Worm (Caenorhabditis elegans) whole organism, L4 larva: ENCODE results near the gene fbxa-196.

Experiments
- F10B5.3 ChIP-seq: sonication (generic microtip); optimal IDR thresholded peaks from 2 replicates; lab custom pipeline; 2016; ENCODE audit warnings: mild to moderate bottlenecking, missing genetic modification characterization, missing compliant biosample characterization
- T20F7.1 ChIP-seq: fragments of 200-800 bp; sonication (Bioruptor generic); optimal IDR thresholded peaks from 2 replicates; lab custom pipeline; 2018; ENCODE audit warnings: mild to moderate bottlenecking, missing genetic modification characterization, missing compliant biosample characterization
- Y48G9A.11 ChIP-seq: fragments of 200-800 bp; sonication (Bioruptor generic); IDR thresholded peaks from 2 replicates; pipeline ENCODE4 v1.3.6; 2022; ENCODE audit warnings: missing genetic modification reagents, missing genetic modification characterization, missing compliant biosample characterization
- Y75B8A.6 ChIP-seq: fragments of 200-800 bp; sonication (Bioruptor generic); IDR thresholded peaks from 2 replicates; pipeline ENCODE4 v1.3.6; 2022; ENCODE audit warnings: missing genetic modification reagents, missing genetic modification characterization, missing compliant biosample characterization
- ZK337.2 ChIP-seq: fragments of 200-800 bp; sonication (Bioruptor generic); IDR thresholded peaks from 2 replicates; pipeline ENCODE4 v1.3.6; 2022; ENCODE audit warnings: missing genetic modification reagents, missing genetic modification characterization, missing compliant biosample characterization
- ZK546.5 ChIP-seq, 2 experiments: sonication (generic microtip); optimal IDR thresholded peaks; 2 replicates each; lab custom pipeline; 2017; ENCODE audit warnings: missing biosample characterization in 2 of 2, missing genetic modification characterization in 2 of 2
- aha-1 ChIP-seq: fragments of 150-350 bp; peaks from one replicate; lab custom pipeline; 2014; ENCODE audit warnings: missing biosample characterization, missing genetic modification characterization
- aly-2 ChIP-seq: sonication (generic microtip); optimal IDR thresholded peaks from 2 replicates; lab custom pipeline; 2018; ENCODE audit warnings: missing biosample characterization, missing genetic modification characterization
- arid-1 ChIP-seq: fragments of 200-800 bp; sonication (Bioruptor generic); conservative IDR thresholded peaks from 2 replicates; pipeline ENCODE4 v1.3.6; 2022; ENCODE audit warnings: missing genetic modification reagents, missing genetic modification characterization, missing compliant biosample characterization
- ceh-20 ChIP-seq: fragments of 200-800 bp; sonication (Bioruptor generic); IDR thresholded peaks from 2 replicates; pipeline ENCODE4 v1.3.6; 2022; ENCODE audit warnings: missing genetic modification reagents, missing genetic modification characterization, missing compliant biosample characterization
- ceh-62 ChIP-seq: sonication (generic microtip); optimal IDR thresholded peaks from 2 replicates; lab custom pipeline; 2017; ENCODE audit warnings: missing biosample characterization, missing genetic modification characterization
- cey-2 ChIP-seq: sonication (generic microtip); optimal IDR thresholded peaks from 3 replicates; lab custom pipeline; 2017; ENCODE audit warnings: missing genetic modification characterization, mild to moderate bottlenecking, missing compliant biosample characterization, antibody characterized with exemption, borderline replicate concordance; ENCODE audit not compliant: insufficient read depth
- daf-16 ChIP-seq, 3 experiments: sonication (generic microtip); optimal IDR thresholded peaks; 2 replicates each; lab custom pipeline; 2016 to 2017; ENCODE audit warnings: missing genetic modification characterization in 3 of 3, missing genetic modification reagents in 3 of 3, mild to moderate bottlenecking in 2 of 3, missing compliant biosample characterization in 2 of 3, missing biosample characterization in 1 of 3, moderate library complexity in 1 of 3
- daf-19 ChIP-seq: fragments of 200-800 bp; sonication (Bioruptor generic); conservative IDR thresholded peaks from 2 replicates; pipeline ENCODE4 v1.3.6; 2022; ENCODE audit warnings: missing genetic modification characterization, missing compliant biosample characterization
- dmd-6 ChIP-seq: fragments of 200-800 bp; sonication (Bioruptor generic); IDR thresholded peaks from 2 replicates; pipeline ENCODE4 v1.3.6; 2022; ENCODE audit warnings: missing genetic modification reagents, missing genetic modification characterization, missing compliant biosample characterization
- dmd-8 ChIP-seq: fragments of 200-800 bp; sonication (Bioruptor generic); IDR thresholded peaks from 2 replicates; pipeline ENCODE4 v1.3.6; 2022; ENCODE audit warnings: missing genetic modification characterization, missing compliant biosample characterization
- duxl-1 ChIP-seq: sonication (generic microtip); optimal IDR thresholded peaks from 2 replicates; lab custom pipeline; 2016; ENCODE audit warnings: mild to moderate bottlenecking, missing genetic modification characterization, moderate library complexity, missing compliant biosample characterization; ENCODE audit not compliant: poor library complexity
- dve-1 ChIP-seq: sonication (generic microtip); optimal IDR thresholded peaks from 2 replicates; lab custom pipeline; 2017; ENCODE audit warnings: antibody characterized with exemption, mild to moderate bottlenecking, missing genetic modification characterization, missing compliant biosample characterization; ENCODE audit not compliant: insufficient read depth
- fos-1 ChIP-seq: fragments of 150-350 bp; optimal IDR thresholded peaks from 2 replicates; lab custom pipeline; 2014; ENCODE audit warnings: missing biosample characterization, missing genetic modification characterization
- hlh-11 ChIP-seq: fragments of 200-800 bp; sonication (Bioruptor generic); optimal IDR thresholded peaks from 2 replicates; lab custom pipeline; 2018; ENCODE audit warnings: mild to moderate bottlenecking, missing genetic modification characterization, missing compliant biosample characterization
- lim-7 ChIP-seq: fragments of 200-800 bp; sonication (Bioruptor generic); IDR thresholded peaks from 2 replicates; pipeline ENCODE4 v1.3.6; 2022; ENCODE audit warnings: missing genetic modification characterization, missing compliant biosample characterization
- lin-29 ChIP-seq: fragments of 200-800 bp; sonication (Bioruptor generic); IDR thresholded peaks from 2 replicates; pipeline ENCODE4 v1.3.6; 2022; ENCODE audit warnings: missing genetic modification reagents, missing genetic modification characterization, missing compliant biosample characterization
- lin-39 ChIP-seq: fragments of 150-350 bp; optimal IDR thresholded peaks from 2 replicates; lab custom pipeline; 2014; ENCODE audit warnings: missing biosample characterization, missing genetic modification reagents, missing genetic modification characterization
- lir-3 ChIP-seq: sonication (generic microtip); optimal IDR thresholded peaks from 2 replicates; lab custom pipeline; 2016; ENCODE audit warnings: mild to moderate bottlenecking, missing genetic modification characterization, missing compliant biosample characterization
- mdl-1 ChIP-seq, 2 experiments: fragments of 150-350 bp in 1 of 2; sonication (generic microtip) in 1 of 2; optimal IDR thresholded peaks; 2 replicates each; lab custom pipeline; 2014 to 2017; ENCODE audit warnings: missing biosample characterization in 2 of 2, missing genetic modification characterization in 2 of 2
- mep-1 ChIP-seq: fragments of 150-350 bp; sonication (generic microtip); optimal IDR thresholded peaks from 3 replicates; lab custom pipeline; 2014; ENCODE audit warnings: missing biosample characterization, missing genetic modification characterization
- mxl-2 ChIP-seq: fragments of 200-800 bp; sonication (Bioruptor generic); conservative IDR thresholded peaks from 2 replicates; pipeline ENCODE4 v1.3.6; 2022; ENCODE audit warnings: missing genetic modification reagents, missing genetic modification characterization, missing compliant biosample characterization
- mxl-3 ChIP-seq: fragments of 200-800 bp; sonication (Bioruptor generic); optimal IDR thresholded peaks from 2 replicates; lab custom pipeline; 2018; ENCODE audit warnings: mild to moderate bottlenecking, missing genetic modification characterization, missing compliant biosample characterization
- nhr-10 ChIP-seq: fragments of 150-350 bp; optimal IDR thresholded peaks from 2 replicates; lab custom pipeline; 2014; ENCODE audit warnings: missing biosample characterization, missing genetic modification characterization
- nhr-111 ChIP-seq: fragments of 200-800 bp; sonication (Bioruptor generic); optimal IDR thresholded peaks from 2 replicates; lab custom pipeline; 2018; ENCODE audit warnings: mild to moderate bottlenecking, missing genetic modification characterization, missing compliant biosample characterization
- nhr-42 ChIP-seq: fragments of 200-800 bp; sonication (Bioruptor generic); IDR thresholded peaks from 2 replicates; pipeline ENCODE4 v1.3.6; 2022; ENCODE audit warnings: missing genetic modification characterization, missing compliant biosample characterization
- nhr-77 ChIP-seq: fragments of 150-350 bp; optimal IDR thresholded peaks from 2 replicates; lab custom pipeline; 2014; ENCODE audit warnings: missing biosample characterization, missing genetic modification characterization
- php-3 ChIP-seq: fragments of 200-800 bp; sonication (Bioruptor generic); IDR thresholded peaks from 2 replicates; pipeline ENCODE4 v1.3.6; 2022; ENCODE audit warnings: missing genetic modification reagents, missing genetic modification characterization, missing compliant biosample characterization
- pqm-1 ChIP-seq: sonication (generic microtip); optimal IDR thresholded peaks from 2 replicates; lab custom pipeline; 2017; ENCODE audit warnings: missing biosample characterization, missing genetic modification characterization
- rbr-2 ChIP-seq: sonication (generic microtip); optimal IDR thresholded peaks from 2 replicates; lab custom pipeline; 2016; ENCODE audit warnings: missing genotype, missing genetic modification characterization, missing compliant biosample characterization
- sdz-12 ChIP-seq: fragments of 200-800 bp; sonication (Bioruptor generic); optimal IDR thresholded peaks from 2 replicates; lab custom pipeline; 2018; ENCODE audit warnings: mild to moderate bottlenecking, missing genetic modification characterization, missing compliant biosample characterization
- set-16 ChIP-seq: fragments of 200-800 bp; sonication (Bioruptor generic); IDR thresholded peaks from 2 replicates; pipeline ENCODE4 v1.3.6; 2022; ENCODE audit warnings: missing genetic modification reagents, missing genetic modification characterization, missing compliant biosample characterization
- snpc-1.2 ChIP-seq: fragments of 200-800 bp; sonication (Bioruptor generic); IDR thresholded peaks from 2 replicates; pipeline ENCODE4 v1.3.6; 2022; ENCODE audit warnings: missing genetic modification reagents, missing genetic modification characterization, missing compliant biosample characterization
- spr-3 ChIP-seq: fragments of 200-800 bp; sonication (Bioruptor generic); optimal IDR thresholded peaks from 2 replicates; lab custom pipeline; 2018; ENCODE audit warnings: mild to moderate bottlenecking, missing genetic modification characterization, missing compliant biosample characterization
- unc-62 ChIP-seq, 3 experiments: fragments of 150-350 bp in 1 of 3; sonication (generic microtip); optimal IDR thresholded peaks in 2 of 3; peaks in 1 of 3; 1 replicate in 1 of 3; 2 replicates in 2 of 3; lab custom pipeline; 2014 to 2017; ENCODE audit warnings: missing biosample characterization in 3 of 3, missing genetic modification characterization in 3 of 3, missing genetic modification reagents in 3 of 3, missing genotype in 1 of 3
- zag-1 ChIP-seq: fragments of 150-350 bp; optimal IDR thresholded peaks from 2 replicates; lab custom pipeline; 2014; ENCODE audit warnings: missing biosample characterization, missing genetic modification characterization
- zfp-2 ChIP-seq: sonication (generic microtip); optimal IDR thresholded peaks from 2 replicates; lab custom pipeline; 2016; ENCODE audit warnings: mild to moderate bottlenecking, missing genetic modification characterization, missing compliant biosample characterization
- zip-11 ChIP-seq: fragments of 200-800 bp; sonication (Bioruptor generic); IDR thresholded peaks from 2 replicates; pipeline ENCODE4 v1.3.6; 2022; ENCODE audit warnings: missing genetic modification characterization, missing compliant biosample characterization

Gene fbxa-196

ce11 chrV:6438601-6439000 is 9.9 kb upstream of the fbxa-196 start, which contains the start of gene T05H4.4:
T05H4.4 (plus strand) TSS chrV:6438901.
- TF ChIP-seq zip-11 (GFP tag; lab: Robert Waterston, UW): no peak
- TF ChIP-seq zfp-2: no peak
- TF ChIP-seq nhr-10 (tag; lab: Kevin White, UChicago): no peak
- no peak for TF ChIP-seq mxl-2 (GFP tag; lab: Robert Waterston, UW)
- TF ChIP-seq ceh-20 (GFP tag; lab: Robert Waterston, UW): no peak
- no peak for TF ChIP-seq lin-29
- TF ChIP-seq nhr-111 (GFP tag; lab: Kevin White, UChicago): no peak
- TF ChIP-seq Y75B8A.6 (GFP tag; lab: Robert Waterston, UW): no peak
- no peak for TF ChIP-seq fos-1 (tag; lab: Kevin White, UChicago)
- no peak for TF ChIP-seq ceh-62 (tag; lab: Kevin White, UChicago)
- TF ChIP-seq F10B5.3 (tag; lab: Kevin White, UChicago): no peak
- TF ChIP-seq arid-1: no peak

- TF ChIP-seq aly-2: no peak
- no peak for TF ChIP-seq dmd-8
- no peak for TF ChIP-seq rbr-2 (tag; lab: Kevin White, UChicago)
- TF ChIP-seq nhr-42 (GFP tag; lab: Robert Waterston, UW): no peak
- no peak for TF ChIP-seq duxl-1 (tag; lab: Kevin White, UChicago)
- TF ChIP-seq lim-7 (GFP tag; lab: Robert Waterston, UW): no peak
- TF ChIP-seq daf-19: no peak
- TF ChIP-seq ceh-62 (tag; lab: Kevin White, UChicago): no peak
- no peak for TF ChIP-seq mep-1 (tag; lab: Kevin White, UChicago)
- no peak for TF ChIP-seq snpc-1.2
- no peak for TF ChIP-seq mdl-1 (tag; optimal IDR thresholded peaks at IDR 0.05; lab: Kevin White, UChicago)
- TF ChIP-seq mxl-2 (GFP tag; lab: Robert Waterston, UW): no peak
Measured at ce11 chrV:6441613-6442012, 6.8 kb upstream of the fbxa-196 start, which contains the start of gene T05H4.15. T05H4.15 (minus strand) TSS chrV:6441713.

- peak; percentile 65 for TF ChIP-seq aha-1 (tag; lab: Kevin White, UChicago)
- TF ChIP-seq nhr-77 (tag; lab: Kevin White, UChicago): no peak
Measured at ce11 chrV:6442037-6442436, 6.4 kb upstream of the fbxa-196 start, which contains the start of gene T05H4.3. T05H4.3 (plus strand) TSS chrV:6442337.

ce11 chrV:6450129-6451011 is 1.9 kb downstream of the fbxa-196 start, which contains the start of gene acl-8:
acl-8 (plus strand) TSS chrV:6450870.
- TF ChIP-seq spr-3 (GFP tag; lab: Kevin White, UChicago) (no peak), ZK337.2 (GFP tag; lab: Robert Waterston, UW) (no peak), dmd-8 (no peak), cey-2 (no peak), T20F7.1 (GFP tag; lab: Kevin White, UChicago) (peak; percentile 37), mxl-3 (GFP tag; lab: Kevin White, UChicago) (peak; percentile 51), unc-62 (GFP tag; optimal IDR thresholded peaks at IDR 0.05 in 1 of 2; lab: Kevin White, UChicago) (peak in 1 of 2 experiments; percentile 84), unc-62 (tag; optimal IDR thresholded peaks at IDR 0.05; lab: Kevin White, UChicago) (no peak), dmd-6 (GFP tag; lab: Robert Waterston, UW) (peak; percentile 69), ZK546.5 (tag; optimal IDR thresholded peaks at IDR 0.05; lab: Kevin White, UChicago) (no peak), hlh-11 (tag; lab: Kevin White, UChicago) (peak; percentile 59), php-3 (GFP tag; lab: Robert Waterston, UW) (0 out of 2 replicates have a peak, but pooled peaks have one; percentile 51), dve-1 (tag; lab: Kevin White, UChicago) (peak; percentile 34), mdl-1 (tag; optimal IDR thresholded peaks at IDR 0.05; lab: Kevin White, UChicago) (no peak), rbr-2 (tag; lab: Kevin White, UChicago) (no peak), zag-1 (tag; lab: Kevin White, UChicago) (no peak), daf-16 (GFP tag; optimal IDR thresholded peaks at IDR 0.05; lab: Kevin White, UChicago) (no peak), daf-16 (tag; optimal IDR thresholded peaks at IDR 0.05; lab: Kevin White, UChicago) (peak; percentile 61), pqm-1 (peak; percentile 84), sdz-12 (GFP tag; lab: Kevin White, UChicago) (no peak), lin-39 (tag; lab: Kevin White, UChicago) (no peak), aha-1 (tag; lab: Kevin White, UChicago) (peak; percentile 23), lir-3 (no peak), Y48G9A.11 (GFP tag; lab: Robert Waterston, UW) (0 out of 2 replicates have a peak, but pooled peaks have one; percentile 16), set-16 (no peak)
